Worm (Caenorhabditis elegans): ENCODE data around the gene unc-129.

unc-129 gene

ce11 chrIV:9032550-9032949 is 27.3 kb upstream of the unc-129 start, which contains the start of gene C53D6.6:
Gene C53D6.6 (minus strand): TSS chrIV:9032667.
- TF ChIP-seq aha-1 (tag) (peak; percentile 26), nhr-10 (tag; optimal IDR thresholded peaks at IDR 0.05) (no peak), pha-4 (GFP tag; IDR thresholded peaks at IDR 0.05) (no peak), pha-4 (tag; optimal IDR thresholded peaks at IDR 0.05) (peak; percentile 4), lir-3 (tag; optimal IDR thresholded peaks at IDR 0.05) (no peak), daf-16 (GFP tag; optimal IDR thresholded peaks at IDR 0.05) (no peak), daf-16 (tag; optimal IDR thresholded peaks at IDR 0.05) (peak; percentile 68), unc-62 (GFP tag; optimal IDR thresholded peaks at IDR 0.05 in 1 of 2) (peak in 1 of 2 experiments; percentile 6), unc-62 (tag; optimal IDR thresholded peaks at IDR 0.05) (no peak), sdz-12 (GFP tag; optimal IDR thresholded peaks at IDR 0.05) (no peak)

- no peak for TF ChIP-seq nhr-77 (tag; optimal IDR thresholded peaks at IDR 0.05)
- TF ChIP-seq unc-62 (GFP tag; optimal IDR thresholded peaks at IDR 0.05 in 1 of 2) = peak in 1 of 2 experiments; percentile 72
- no peak for TF ChIP-seq unc-62 (tag; optimal IDR thresholded peaks at IDR 0.05)
Measured at ce11 chrIV:9021245-9021779, 16.1 kb upstream of the unc-129 start.

DNA sequence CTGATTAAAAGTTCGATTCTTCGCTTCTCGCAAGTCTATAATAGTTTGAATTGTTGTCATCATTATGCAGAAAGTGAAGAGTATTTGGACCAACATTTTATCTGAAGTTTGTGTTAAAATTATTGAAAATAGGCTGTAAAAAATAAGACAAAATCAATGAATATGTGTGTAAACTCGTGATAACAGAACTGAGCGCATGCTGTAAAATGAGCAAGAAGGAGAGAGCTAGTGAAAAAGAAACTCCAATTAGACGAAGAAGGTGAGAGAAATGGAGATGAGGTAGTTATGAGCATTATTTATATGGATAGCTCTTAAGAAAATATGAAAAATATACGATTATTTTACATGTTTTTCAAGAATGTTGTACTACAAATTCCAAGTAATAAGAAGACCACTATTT is 15.6 kb upstream of the unc-129 start, which contains the start of gene C53D6.4:
Gene C53D6.4 (minus strand): TSS at position 101 of the 400 bp plus-strand sequence.
- TF ChIP-seq daf-19 (GFP tag; conservative IDR thresholded peaks at IDR 0.05) = no peak
- TF ChIP-seq ZK546.5 (tag; optimal IDR thresholded peaks at IDR 0.05) = no peak
- TF ChIP-seq zfp-2 (tag; optimal IDR thresholded peaks at IDR 0.05) = no peak
- TF ChIP-seq snpc-4 (tag; optimal IDR thresholded peaks at IDR 0.05) = no peak
- TF ChIP-seq sdz-12 (GFP tag; optimal IDR thresholded peaks at IDR 0.05) = no peak
- no peak for TF ChIP-seq mxl-2 (GFP tag; conservative IDR thresholded peaks at IDR 0.05)
- no peak for TF ChIP-seq Y5F2A.4 (GFP tag; optimal IDR thresholded peaks at IDR 0.05)
- TF ChIP-seq snpc-1.2 (GFP tag; IDR thresholded peaks at IDR 0.05) = no peak
- no peak for TF ChIP-seq ceh-62 (tag; optimal IDR thresholded peaks at IDR 0.05)

DNA sequence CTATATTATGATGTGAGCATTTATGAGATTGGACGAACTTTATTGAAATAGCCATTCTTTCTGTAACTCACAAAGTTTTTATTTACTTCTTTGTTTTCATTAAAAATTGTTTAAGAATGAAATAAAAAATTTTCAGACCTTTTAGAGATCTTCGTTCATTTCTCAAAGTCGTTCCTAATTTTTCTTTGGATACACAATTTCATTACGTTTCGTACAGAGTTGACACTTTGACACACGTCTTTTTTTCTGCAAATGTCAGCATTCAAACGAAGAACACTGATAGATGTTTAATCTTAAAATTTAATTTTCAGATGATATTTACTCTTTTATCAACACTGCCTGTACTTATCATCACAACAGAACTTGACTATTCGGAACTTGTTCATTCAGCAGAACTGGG is 11.3 kb upstream of the unc-129 start, which contains the start of gene acc-2:
Gene acc-2 (plus strand): TSS at position 301 of the 400 bp plus-strand sequence.
- TF ChIP-seq dmd-9 (GFP tag; IDR thresholded peaks at IDR 0.05) (no peak), dmd-8 (GFP tag; IDR thresholded peaks at IDR 0.05) (no peak), daf-8 (GFP tag; IDR thresholded peaks at IDR 0.05) (no peak), nhr-41 (GFP tag; IDR thresholded peaks at IDR 0.05) (no peak), madf-9 (GFP tag; conservative IDR thresholded peaks at IDR 0.05) (no peak), T20F7.1 (GFP tag; optimal IDR thresholded peaks at IDR 0.05) (no peak), arid-1 (GFP tag; conservative IDR thresholded peaks at IDR 0.05) (no peak), saeg-2 (GFP tag; IDR thresholded peaks at IDR 0.05) (no peak), hif-1 (tag; optimal IDR thresholded peaks at IDR 0.05) (no peak), lir-3 (tag; optimal IDR thresholded peaks at IDR 0.05) (no peak), F10B5.3 (tag; optimal IDR thresholded peaks at IDR 0.05) (no peak), mdt-29 (GFP tag; IDR thresholded peaks at IDR 0.05) (no peak), D1046.2 (GFP tag; IDR thresholded peaks at IDR 0.05) (no peak), unc-39 (tag; optimal IDR thresholded peaks at IDR 0.05) (no peak), snpc-4 (tag; optimal IDR thresholded peaks at IDR 0.05) (no peak), F26F4.8 (GFP tag; conservative IDR thresholded peaks at IDR 0.05) (no peak)

- TF ChIP-seq pqm-1 (tag; optimal IDR thresholded peaks at IDR 0.05) (no peak), Y75B8A.6 (GFP tag; IDR thresholded peaks at IDR 0.05) (no peak), tag-97 (GFP tag; IDR thresholded peaks at IDR 0.05) (no peak), zfp-3 (GFP tag; conservative IDR thresholded peaks at IDR 0.05) (no peak), lin-39 (tag; optimal IDR thresholded peaks at IDR 0.05) (no peak), daf-16 (GFP tag; optimal IDR thresholded peaks at IDR 0.05) (no peak), daf-16 (tag; optimal IDR thresholded peaks at IDR 0.05) (peak; percentile 36), nhr-28 (tag; optimal IDR thresholded peaks at IDR 0.05) (peak; percentile 45), unc-62 (GFP tag; optimal IDR thresholded peaks at IDR 0.05 in 1 of 2) (no peak), unc-62 (tag; optimal IDR thresholded peaks at IDR 0.05) (no peak), attf-4 (tag; optimal IDR thresholded peaks at IDR 0.05) (no peak)
Measured at ce11 chrIV:9010257-9010656, 5.0 kb upstream of the unc-129 start, which contains the start of gene C53D6.11. Gene C53D6.11 (plus strand): TSS chrIV:9010584.

All from whole organism, L4 larva.